Fruit fly (Drosophila melanogaster) whole organism, embryonic: Measurements from ENCODE around the gene MCTS1.

Experiments used
- CG10321 ChIP-seq: fragments of 200-800 bp; sonication (Bioruptor generic); IDR thresholded peaks from 2 replicates; pipeline ENCODE4 v1.3.6; 2022; ENCODE audit warnings: missing biosample characterization, missing genetic modification characterization
- CG13424 ChIP-seq: fragments of 200-800 bp; sonication (Bioruptor generic); optimal IDR thresholded peaks from 2 replicates; lab custom pipeline; 2019; ENCODE audit warnings: missing biosample characterization, mild to moderate bottlenecking, missing genetic modification characterization, moderate library complexity
- CG13894 ChIP-seq: fragments of 200-800 bp; sonication (Bioruptor generic); optimal IDR thresholded peaks from 3 replicates; lab custom pipeline; 2018; ENCODE audit warnings: missing biosample characterization, mild to moderate bottlenecking, missing genetic modification characterization, moderate library complexity
- CG15479 ChIP-seq: fragments of 200-800 bp; sonication (Bioruptor generic); optimal IDR thresholded peaks from 3 replicates; lab custom pipeline; 2019; ENCODE audit warnings: missing biosample characterization, mild to moderate bottlenecking, missing genetic modification characterization, moderate library complexity
- CG16779 ChIP-seq: fragments of 200-800 bp; sonication (Bioruptor generic); IDR thresholded peaks from 2 replicates; pipeline ENCODE4 v1.3.6; 2022; ENCODE audit warnings: missing biosample characterization, missing genetic modification characterization
- CG16863 ChIP-seq: fragments of 200-800 bp; sonication (Bioruptor generic); optimal IDR thresholded peaks from 3 replicates; lab custom pipeline; 2016; ENCODE audit warnings: missing biosample characterization, missing genetic modification characterization
- CG17359 ChIP-seq: fragments of 200-800 bp; sonication (Bioruptor generic); optimal IDR thresholded peaks from 3 replicates; lab custom pipeline; 2018; ENCODE audit warnings: missing biosample characterization, mild to moderate bottlenecking, missing genetic modification characterization, moderate library complexity
- CG30403 ChIP-seq: fragments of 200-800 bp; sonication (Bioruptor generic); optimal IDR thresholded peaks from 3 replicates; lab custom pipeline; 2016; ENCODE audit warnings: missing biosample characterization, missing genetic modification characterization
- CG31388 ChIP-seq: fragments of 200-800 bp; sonication (Bioruptor generic); optimal IDR thresholded peaks from 2 replicates; lab custom pipeline; 2016; ENCODE audit warnings: missing biosample characterization, missing genetic modification characterization
- CG32532 ChIP-seq: fragments of 200-800 bp; sonication (Bioruptor generic); IDR thresholded peaks from 2 replicates; pipeline ENCODE4 v1.3.6; 2022; ENCODE audit warnings: missing biosample characterization, missing genetic modification characterization
- CG3838 ChIP-seq: fragments of 200-800 bp; sonication (Bioruptor generic); optimal IDR thresholded peaks from 3 replicates; lab custom pipeline; 2016; ENCODE audit warnings: missing biosample characterization, missing genetic modification characterization
- CG6791 ChIP-seq: fragments of 200-800 bp; sonication (Bioruptor generic); IDR thresholded peaks from 3 replicates; pipeline ENCODE4 v1.3.6; 2022; ENCODE audit warnings: missing biosample characterization, missing genetic modification characterization; ENCODE audit not compliant: partially characterized antibody
- CG7963 ChIP-seq: fragments of 200-800 bp; sonication (Bioruptor generic); IDR thresholded peaks from 3 replicates; pipeline ENCODE4 v1.3.6; 2022; ENCODE audit warnings: missing biosample characterization, missing genetic modification characterization; ENCODE audit not compliant: partially characterized antibody
- CG9609 ChIP-seq: fragments of 200-800 bp; sonication (Bioruptor generic); optimal IDR thresholded peaks from 3 replicates; lab custom pipeline; 2016; ENCODE audit warnings: missing biosample characterization, missing genetic modification characterization
- CoRest ChIP-seq: fragments of 200-800 bp; sonication (Bioruptor generic); optimal IDR thresholded peaks from 3 replicates; lab custom pipeline; 2018; ENCODE audit warnings: missing biosample characterization, mild to moderate bottlenecking, missing genetic modification characterization, moderate library complexity
- D19B ChIP-seq: fragments of 200-800 bp; sonication (Bioruptor generic); optimal IDR thresholded peaks from 2 replicates; lab custom pipeline; 2017; ENCODE audit warnings: missing biosample characterization, mild to moderate bottlenecking, missing genetic modification characterization
- Deaf1 ChIP-seq: fragments of 200-800 bp; optimal IDR thresholded peaks from 3 replicates; lab custom pipeline; 2019; ENCODE audit warnings: missing biosample characterization, mild to moderate bottlenecking, missing genetic modification characterization, moderate library complexity
- Dll ChIP-seq: fragments of 200-800 bp; sonication (Bioruptor generic); IDR thresholded peaks from 4 replicates; pipeline ENCODE4 v1.3.6; 2022; ENCODE audit warnings: missing biosample characterization, missing genetic modification characterization; ENCODE audit not compliant: partially characterized antibody
- E2f1 ChIP-seq: fragments of 200-800 bp; sonication (Bioruptor generic); IDR thresholded peaks from 2 replicates; pipeline ENCODE4 v1.3.6; 2022; ENCODE audit warnings: missing biosample characterization, missing genetic modification characterization
- Elba2 ChIP-seq: fragments of 200-800 bp; sonication (Bioruptor generic); optimal IDR thresholded peaks from 3 replicates; lab custom pipeline; 2016; ENCODE audit warnings: missing biosample characterization, missing genetic modification characterization
- Hr51 ChIP-seq, 2 experiments: fragments of 200-800 bp; sonication (Bioruptor generic); optimal IDR thresholded peaks; 2 replicates in 1 of 2; 3 replicates in 1 of 2; lab custom pipeline; 2016 to 2018; ENCODE audit warnings: missing biosample characterization in 2 of 2, missing genetic modification characterization in 2 of 2, mild to moderate bottlenecking in 1 of 2, moderate library complexity in 1 of 2
- Med ChIP-seq: fragments of 200-800 bp; sonication (Bioruptor generic); peaks from one replicate; lab custom pipeline; 2016; ENCODE audit warnings: missing biosample characterization, missing genetic modification characterization, mild to moderate bottlenecking, inconsistent platforms, moderate library complexity
- Nf-YA ChIP-seq: fragments of 200-800 bp; sonication (Bioruptor generic); IDR thresholded peaks from 2 replicates; pipeline ENCODE4 v1.3.6; 2022; ENCODE audit warnings: missing biosample characterization, missing genetic modification characterization
- Pdp1 ChIP-seq, 2 experiments: fragments of 200-800 bp; sonication (Bioruptor generic); optimal IDR thresholded peaks; 3 replicates each; lab custom pipeline; 2016; ENCODE audit warnings: missing biosample characterization in 2 of 2, missing genetic modification characterization in 2 of 2, mild to moderate bottlenecking in 1 of 2, moderate library complexity in 1 of 2
- ara ChIP-seq: fragments of 200-800 bp; sonication (Bioruptor generic); IDR thresholded peaks from 2 replicates; pipeline ENCODE4 v1.3.6; 2022; ENCODE audit warnings: missing biosample characterization, missing genetic modification characterization
- bsh ChIP-seq, 2 experiments: fragments of 200-800 bp; sonication (Bioruptor generic); optimal IDR thresholded peaks; 2 replicates each; lab custom pipeline; 2017 to 2018; ENCODE audit warnings: mild to moderate bottlenecking in 2 of 2, missing biosample characterization in 2 of 2, missing genetic modification characterization in 2 of 2, moderate library complexity in 1 of 2
- chn ChIP-seq: fragments of 200-800 bp; sonication (Bioruptor generic); optimal IDR thresholded peaks from 2 replicates; lab custom pipeline; 2016; ENCODE audit warnings: missing biosample characterization, missing genetic modification characterization
- dysf ChIP-seq: fragments of 200-800 bp; sonication (Bioruptor generic); IDR thresholded peaks from 3 replicates; pipeline ENCODE4 v1.3.6; 2022; ENCODE audit warnings: missing biosample characterization, missing genetic modification characterization
- ems ChIP-seq: fragments of 200-800 bp; sonication (Bioruptor generic); optimal IDR thresholded peaks from 3 replicates; lab custom pipeline; 2016; ENCODE audit warnings: missing biosample characterization, missing genetic modification characterization
- fd3F ChIP-seq: fragments of 200-800 bp; sonication (Bioruptor generic); optimal IDR thresholded peaks from 2 replicates; lab custom pipeline; 2018; ENCODE audit warnings: missing biosample characterization, mild to moderate bottlenecking, missing genetic modification characterization, moderate library complexity
- grau ChIP-seq: fragments of 200-800 bp; optimal IDR thresholded peaks from 3 replicates; lab custom pipeline; 2019; ENCODE audit warnings: missing biosample characterization, mild to moderate bottlenecking, missing genetic modification characterization, moderate library complexity
- hb ChIP-seq: fragments of 200-800 bp; sonication (Bioruptor generic); IDR thresholded peaks from 3 replicates; pipeline ENCODE4 v1.3.6; 2022; ENCODE audit warnings: missing biosample characterization, missing genetic modification characterization; ENCODE audit not compliant: partially characterized antibody
- hkb ChIP-seq, 2 experiments: fragments of 200-800 bp in 1 of 2; fragments of >200 bp in 1 of 2; sonication (Bioruptor generic) in 1 of 2; IDR thresholded peaks in 1 of 2; optimal IDR thresholded peaks in 1 of 2; 2 replicates each; pipeline versions ENCODE4 v1.3.6 to Lab custom; 2017 to 2022; ENCODE audit warnings: missing biosample characterization in 1 of 2, missing genetic modification characterization in 1 of 2
- ind ChIP-seq: fragments of 200-800 bp; sonication (Bioruptor generic); optimal IDR thresholded peaks from 3 replicates; lab custom pipeline; 2016; ENCODE audit warnings: missing biosample characterization, missing genetic modification characterization
- mam ChIP-seq: fragments of 200-800 bp; sonication (Bioruptor generic); optimal IDR thresholded peaks from 3 replicates; lab custom pipeline; 2016; ENCODE audit warnings: missing biosample characterization, missing genetic modification characterization
- onecut ChIP-seq: fragments of 200-800 bp; sonication (Bioruptor generic); IDR thresholded peaks from 2 replicates; pipeline ENCODE4 v1.3.6; 2022; ENCODE audit warnings: missing biosample characterization, missing genetic modification characterization
- repo ChIP-seq: fragments of 200-800 bp; sonication (Bioruptor generic); optimal IDR thresholded peaks from 2 replicates; lab custom pipeline; 2016; ENCODE audit warnings: missing biosample characterization, missing genetic modification characterization
- sc ChIP-seq, 3 experiments: fragments of >200 bp in 2 of 3; fragments of 200-800 bp in 1 of 3; sonication (Bioruptor generic) in 1 of 3; optimal IDR thresholded peaks; 2 replicates in 2 of 3; 3 replicates in 1 of 3; lab custom pipeline; 2017; ENCODE audit warnings: mild to moderate bottlenecking in 1 of 3, missing biosample characterization in 1 of 3, missing genetic modification characterization in 1 of 3, missing genetic modification reagents in 1 of 3
- sr ChIP-seq: fragments of 200-800 bp; sonication (Bioruptor generic); IDR thresholded peaks from 3 replicates; pipeline ENCODE4 v1.3.6; 2022; ENCODE audit warnings: missing biosample characterization, missing genetic modification characterization
- trem ChIP-seq: fragments of 200-800 bp; optimal IDR thresholded peaks from 3 replicates; lab custom pipeline; 2019; ENCODE audit warnings: missing biosample characterization, mild to moderate bottlenecking, missing genetic modification characterization, moderate library complexity
- ttk ChIP-seq: fragments of 200-800 bp; sonication (Bioruptor generic); IDR thresholded peaks from 2 replicates; pipeline ENCODE4 v2.1.2; 2022; ENCODE audit warnings: missing biosample characterization, missing genetic modification characterization
- tup ChIP-seq: fragments of 200-800 bp; sonication (Bioruptor generic); optimal IDR thresholded peaks from 2 replicates; lab custom pipeline; 2016; ENCODE audit warnings: missing biosample characterization, mild to moderate bottlenecking, missing genetic modification characterization, moderate library complexity
- tx ChIP-seq: fragments of 200-800 bp; sonication (Bioruptor generic); optimal IDR thresholded peaks from 2 replicates; lab custom pipeline; 2016; ENCODE audit warnings: missing biosample characterization, missing genetic modification characterization
- vfl ChIP-seq: fragments of 200-800 bp; sonication (Bioruptor generic); optimal IDR thresholded peaks from 2 replicates; lab custom pipeline; 2016; ENCODE audit warnings: missing biosample characterization, missing genetic modification characterization
- zen ChIP-seq: fragments of 200-800 bp; sonication (Bioruptor generic); optimal IDR thresholded peaks from 3 replicates; lab custom pipeline; 2018; ENCODE audit warnings: missing biosample characterization, mild to moderate bottlenecking, missing genetic modification characterization, moderate library complexity

The MCTS1 gene

dm6 chrX:5988088-5988987 is 49.4 kb upstream of the MCTS1 start, which contains the start of gene CG5966 (continued):
- TF ChIP-seq D19B (GFP tag; lab: Kevin White, UChicago) (no peak), dysf (GFP tag; lab: Robert Waterston, UW) (no peak), Hr51 (GFP tag; optimal IDR thresholded peaks at IDR 0.05; lab: Kevin White, UChicago) (no peak), hkb (optimal IDR thresholded peaks at IDR 0.05; lab: Kevin White, UChicago) (no peak), hkb (GFP tag; IDR thresholded peaks at IDR 0.05; lab: Robert Waterston, UW) (no peak), CG10321 (GFP tag; lab: Robert Waterston, UW) (no peak), bsh (GFP tag; optimal IDR thresholded peaks at IDR 0.05; lab: Kevin White, UChicago) (peak in 1 of 2 experiments; percentile 48), ind (GFP tag; lab: Kevin White, UChicago) (no peak), fd3F (no peak), CG16779 (GFP tag; lab: Robert Waterston, UW) (no peak), CG31388 (GFP tag; lab: Kevin White, UChicago) (no peak), vfl (GFP tag; lab: Kevin White, UChicago) (no peak), CoRest (tag; lab: Kevin White, UChicago) (no peak), onecut (GFP tag; lab: Robert Waterston, UW) (no peak), grau (tag; lab: Kevin White, UChicago) (no peak), tup (GFP tag; lab: Kevin White, UChicago) (no peak), trem (tag; lab: Kevin White, UChicago) (no peak), zen (tag; lab: Kevin White, UChicago) (no peak), CG3838 (no peak), Med (GFP tag; lab: Kevin White, UChicago) (peak; percentile 73), CG17359 (tag; lab: Kevin White, UChicago) (no peak), CG13424 (tag; lab: Kevin White, UChicago) (no peak), CG16863 (GFP tag; lab: Kevin White, UChicago) (no peak), Deaf1 (peak; percentile 92), sc (optimal IDR thresholded peaks at IDR 0.05; lab: Kevin White, UChicago) (no peak), sc (GFP tag; optimal IDR thresholded peaks at IDR 0.05; lab: Kevin White, UChicago) (no peak), sr (peak; percentile 53; the same call in 1 of the 3 replicates), CG32532 (GFP tag; lab: Robert Waterston, UW) (no peak), hb (GFP tag; lab: Robert Waterston, UW) (no peak), mam (GFP tag; lab: Kevin White, UChicago) (no peak), CG13894 (tag; lab: Kevin White, UChicago) (peak; percentile 18), repo (GFP tag; lab: Kevin White, UChicago) (no peak), CG30403 (GFP tag; lab: Kevin White, UChicago) (no peak), CG6791 (GFP tag; lab: Robert Waterston, UW) (0 out of 3 replicates have a peak, but pooled peaks have one; percentile 6), CG7963 (GFP tag; lab: Robert Waterston, UW) (no peak), chn (no peak), ara (GFP tag; lab: Robert Waterston, UW) (no peak), CG9609 (GFP tag; lab: Kevin White, UChicago) (no peak), Pdp1 (GFP tag; optimal IDR thresholded peaks at IDR 0.05; lab: Kevin White, UChicago) (no peak), tx (GFP tag; lab: Kevin White, UChicago) (no peak), E2f1 (GFP tag; lab: Robert Waterston, UW) (no peak), Nf-YA (GFP tag; lab: Robert Waterston, UW) (no peak), Elba2 (GFP tag; lab: Kevin White, UChicago) (no peak), ttk (GFP tag; lab: Robert Waterston, UW) (no peak), CG15479 (GFP tag; lab: Kevin White, UChicago) (no peak), Dll (no peak), ems (GFP tag; lab: Kevin White, UChicago) (no peak)
